Worm (Caenorhabditis elegans): Measurements from ENCODE around the gene lir-2.

DNA sequence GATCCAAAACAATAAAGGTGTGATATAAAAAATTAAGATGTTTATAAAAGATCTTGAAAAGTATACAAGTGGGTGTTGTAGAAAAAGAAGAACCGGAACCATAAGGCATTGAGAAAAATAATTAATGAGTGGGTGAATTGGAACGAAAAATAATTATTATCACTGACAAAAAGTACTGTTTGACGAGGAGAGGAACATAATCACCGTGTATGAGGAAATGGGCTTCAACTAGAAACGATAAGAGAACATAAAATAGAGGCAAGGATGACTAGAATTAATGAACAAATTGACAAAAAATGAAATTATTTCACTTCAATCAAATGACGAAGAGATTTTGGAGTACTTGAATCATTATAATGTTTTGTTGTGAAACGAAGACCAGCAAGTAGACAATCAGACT, 48.9 kb upstream of the lir-2 start:
- TF ChIP-seq ztf-29 (GFP tag; IDR thresholded peaks at IDR 0.05) (no peak), T22C8.4 (GFP tag; IDR thresholded peaks at IDR 0.05) (no peak), klf-2 (GFP tag; conservative IDR thresholded peaks at IDR 0.05) (no peak), flt-1 (GFP tag; IDR thresholded peaks at IDR 0.05) (no peak), ref-1 (GFP tag; conservative IDR thresholded peaks at IDR 0.05) (no peak), med-1 (GFP tag; optimal IDR thresholded peaks at IDR 0.05; ENCODE audit: insufficient read depth) (no peak), tab-1 (GFP tag; IDR thresholded peaks at IDR 0.05) (no peak)
